Fruit fly (Drosophila melanogaster) whole organism, prepupa: ENCODE measurements around the gene ksh.

Experiments used
- Eip93F ChIP-seq: fragments of 200-800 bp; sonication (Bioruptor generic); optimal IDR thresholded peaks from 2 replicates; lab custom pipeline; 2016; ENCODE audit warnings: missing biosample characterization, mild to moderate bottlenecking, missing genetic modification characterization
- Ets21C ChIP-seq: fragments of 200-800 bp; sonication (Bioruptor generic); optimal IDR thresholded peaks from 3 replicates; lab custom pipeline; 2016; ENCODE audit warnings: missing biosample characterization, missing genetic modification characterization
- Hr4 ChIP-seq: fragments of 200-800 bp; sonication (Bioruptor generic); optimal IDR thresholded peaks from 3 replicates; lab custom pipeline; 2016; ENCODE audit warnings: missing biosample characterization, missing genetic modification characterization
- Lpt ChIP-seq: fragments of 200-800 bp; sonication (Bioruptor generic); optimal IDR thresholded peaks from 3 replicates; lab custom pipeline; 2016; ENCODE audit warnings: missing biosample characterization, missing genetic modification characterization

- TF ChIP-seq Hr4 (GFP tag; lab: Kevin White, UChicago) (no peak), Lpt (GFP tag; lab: Kevin White, UChicago) (no peak), Ets21C (GFP tag; lab: Kevin White, UChicago) (no peak), Eip93F (GFP tag; lab: Kevin White, UChicago) (no peak)
These were observed 27.8 kb upstream of the ksh start for dm6 chrX:19522597-19522996.
